Worm (Caenorhabditis elegans): ENCODE data around the gene twk-43.
A peak's percentile ranks its signal among the peaks of the same experiment; 100 is the strongest.

The twk-43 gene

ce11 chrV:13345867-13346328 lies at the start of gene twk-43:
Gene twk-43, plus strand, starts transcription at chrV:13346278.
- TF ChIP-seq unc-55 (GFP tag; optimal IDR thresholded peaks at IDR 0.05) (peak; percentile 43), ceh-18 (tag; optimal IDR thresholded peaks at IDR 0.05) (peak; percentile 32), unc-42 (tag; optimal IDR thresholded peaks at IDR 0.05) (no peak), rnt-1 (tag; optimal IDR thresholded peaks at IDR 0.05) (peak; percentile 64)

ce11 chrV:13297220-13297619 lies 48.9 kb upstream of the twk-43 start, which contains the start of gene C26E1.1:
Gene C26E1.1, plus strand, starts transcription at chrV:13297520.
- TF ChIP-seq rnt-1 (tag; optimal IDR thresholded peaks at IDR 0.05) (no peak), pat-9 (tag; optimal IDR thresholded peaks at IDR 0.05) (no peak), unc-55 (GFP tag; optimal IDR thresholded peaks at IDR 0.05) (no peak), sdc-2 (tag; optimal IDR thresholded peaks at IDR 0.05) (no peak), C08G9.2 (tag; optimal IDR thresholded peaks at IDR 0.05) (no peak), K02D7.2 (tag; optimal IDR thresholded peaks at IDR 0.05) (no peak), nhr-11 (tag; optimal IDR thresholded peaks at IDR 0.05) (no peak), nfya-1 (tag; optimal IDR thresholded peaks at IDR 0.05) (no peak), ceh-31 (tag; optimal IDR thresholded peaks at IDR 0.05) (no peak), ceh-45 (GFP tag; IDR thresholded peaks at IDR 0.05) (no peak), sox-2 (GFP tag; IDR thresholded peaks at IDR 0.05) (no peak), C38D4.7 (GFP tag; optimal IDR thresholded peaks at IDR 0.05) (no peak), mec-3 (tag; optimal IDR thresholded peaks at IDR 0.05; ENCODE audit: borderline replicate concordance) (no peak), lin-11 (tag; optimal IDR thresholded peaks at IDR 0.05) (no peak)

- TF ChIP-seq eyg-1 (tag; optimal IDR thresholded peaks at IDR 0.05) = no peak
- TF ChIP-seq lim-6 (tag; optimal IDR thresholded peaks at IDR 0.05) = no peak
- TF ChIP-seq pha-2 (tag; optimal IDR thresholded peaks at IDR 0.05) = no peak
- no peak for TF ChIP-seq madf-2 (tag; optimal IDR thresholded peaks at IDR 0.05)
- TF ChIP-seq nhr-11 (tag; optimal IDR thresholded peaks at IDR 0.05) = no peak
- TF ChIP-seq ceh-22 (tag; optimal IDR thresholded peaks at IDR 0.05) = no peak
Observed at ce11 chrV:13298706-13299105, 47.4 kb upstream of the twk-43 start.

DNA sequence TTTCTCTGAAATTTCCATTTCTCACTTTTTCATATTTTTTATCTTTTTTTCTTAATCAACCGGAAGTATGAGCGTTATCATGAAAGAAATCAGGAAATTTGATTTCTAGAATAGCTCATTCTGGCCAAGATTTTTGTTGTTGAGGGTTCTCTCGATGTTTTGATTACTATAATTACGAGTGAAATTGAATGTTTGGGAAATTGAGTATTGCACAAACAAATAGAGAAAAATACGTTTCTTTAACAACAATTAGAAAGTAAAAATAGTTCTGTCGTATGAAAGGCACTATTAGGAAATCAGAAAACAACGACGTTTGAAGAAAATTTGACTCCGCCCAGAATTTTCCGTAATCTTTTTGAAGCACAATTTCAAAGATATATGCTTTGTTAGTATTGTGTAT lies 46.7 kb upstream of the twk-43 start:
- TF ChIP-seq elt-4 (tag; optimal IDR thresholded peaks at IDR 0.05) (no peak), pax-1 (tag; optimal IDR thresholded peaks at IDR 0.05) (no peak), hlh-15 (tag; optimal IDR thresholded peaks at IDR 0.05) (no peak), pha-2 (tag; optimal IDR thresholded peaks at IDR 0.05) (no peak), elt-2 (tag; optimal IDR thresholded peaks at IDR 0.05) (no peak), ref-2 (tag; optimal IDR thresholded peaks at IDR 0.05) (no peak), ceh-9 (tag; optimal IDR thresholded peaks at IDR 0.05) (no peak), ceh-45 (GFP tag; IDR thresholded peaks at IDR 0.05) (no peak), hlh-13 (GFP tag; optimal IDR thresholded peaks at IDR 0.05) (no peak), Y22D7AL.16 (tag; optimal IDR thresholded peaks at IDR 0.05) (no peak)

- no peak for TF ChIP-seq hlh-13 (GFP tag; optimal IDR thresholded peaks at IDR 0.05)
- TF ChIP-seq elt-4 (tag; optimal IDR thresholded peaks at IDR 0.05) = no peak
- TF ChIP-seq T23F11.4 (GFP tag; optimal IDR thresholded peaks at IDR 0.05) = no peak
- TF ChIP-seq ceh-9 (tag; optimal IDR thresholded peaks at IDR 0.05) = no peak
- no peak for TF ChIP-seq hlh-8 (tag; optimal IDR thresholded peaks at IDR 0.05)
- no peak for TF ChIP-seq K09A11.1 (tag; optimal IDR thresholded peaks at IDR 0.05; ENCODE audit: insufficient read depth)
- no peak for TF ChIP-seq lim-6 (tag; optimal IDR thresholded peaks at IDR 0.05)
- no peak for TF ChIP-seq ref-2 (tag; optimal IDR thresholded peaks at IDR 0.05)
- TF ChIP-seq sox-2 (GFP tag; IDR thresholded peaks at IDR 0.05) = no peak
- no peak for TF ChIP-seq ama-1 (optimal IDR thresholded peaks at IDR 0.05)
- TF ChIP-seq sox-4 (tag; optimal IDR thresholded peaks at IDR 0.05) = no peak
- TF ChIP-seq ceh-30 (tag; optimal IDR thresholded peaks at IDR 0.05) = no peak
- TF ChIP-seq ceh-14 (tag; optimal IDR thresholded peaks at IDR 0.05) = no peak
- TF ChIP-seq ceh-34 (tag; optimal IDR thresholded peaks at IDR 0.05) = no peak
Observed at ce11 chrV:13300492-13300891, 45.6 kb upstream of the twk-43 start.

Data from whole organism, late embryonic.